Worm (Caenorhabditis elegans): ENCODE measurements around the gene oac-46.
A peak's percentile ranks its signal among the peaks of the same experiment; 100 is the strongest.

oac-46 gene

ce11 chrII:8820126-8820972 lies 31.5 kb downstream of the oac-46 start (continued):
- no peak for TF ChIP-seq hmg-1.1 (GFP tag; IDR thresholded peaks at IDR 0.05)
- peak; percentile 91 for TF ChIP-seq T26A8.4 (GFP tag; IDR thresholded peaks at IDR 0.05)
- peak; percentile 92 for TF ChIP-seq ama-1 (optimal IDR thresholded peaks at IDR 0.05)
- no peak for TF ChIP-seq sdz-12 (GFP tag; optimal IDR thresholded peaks at IDR 0.05)
- no peak for TF ChIP-seq ceh-20 (GFP tag; IDR thresholded peaks at IDR 0.05)
- TF ChIP-seq dpl-1 (GFP tag; optimal IDR thresholded peaks at IDR 0.05), result no peak
- TF ChIP-seq nhr-48 (tag; optimal IDR thresholded peaks at IDR 0.05), result peak; percentile 55
- TF ChIP-seq nhr-102 (tag; optimal IDR thresholded peaks at IDR 0.05), result peak; percentile 46
- TF ChIP-seq lin-29 (GFP tag; IDR thresholded peaks at IDR 0.05), result no peak
- TF ChIP-seq fos-1 (tag; optimal IDR thresholded peaks at IDR 0.05), result no peak
- peak; percentile 19 for TF ChIP-seq duxl-1 (tag; optimal IDR thresholded peaks at IDR 0.05; ENCODE audit: poor library complexity)
- TF ChIP-seq dmd-8 (GFP tag; IDR thresholded peaks at IDR 0.05), result 0 out of 2 replicates have a peak, but pooled peaks have one; percentile 41
- no peak for TF ChIP-seq spr-3 (GFP tag; optimal IDR thresholded peaks at IDR 0.05)
- TF ChIP-seq zfp-3 (GFP tag; conservative IDR thresholded peaks at IDR 0.05), result peak; percentile 9
- no peak for TF ChIP-seq mxl-2 (GFP tag; conservative IDR thresholded peaks at IDR 0.05)
- TF ChIP-seq aha-1 (tag), result peak; percentile 98
- TF ChIP-seq nhr-28 (tag; optimal IDR thresholded peaks at IDR 0.05), result peak; percentile 31
- TF ChIP-seq mes-2 (tag; optimal IDR thresholded peaks at IDR 0.05; ENCODE audit: poor library complexity, severe bottlenecking), result peak; percentile 41
- TF ChIP-seq tra-1 (GFP tag; IDR thresholded peaks at IDR 0.05), result no peak

ce11 chrII:8818978-8819896 lies 32.7 kb downstream of the oac-46 start, which contains the start of gene F46C5.10:
TSS of gene F46C5.10 (minus strand) at chrII:8819028.
- TF ChIP-seq zag-1 (tag; optimal IDR thresholded peaks at IDR 0.05) (no peak), tag-97 (GFP tag; IDR thresholded peaks at IDR 0.05) (no peak), ZK337.2 (GFP tag; IDR thresholded peaks at IDR 0.05) (no peak), snpc-4 (tag; optimal IDR thresholded peaks at IDR 0.05) (no peak), mes-2 (tag; optimal IDR thresholded peaks at IDR 0.05; ENCODE audit: poor library complexity, severe bottlenecking) (no peak), nhr-25 (tag; optimal IDR thresholded peaks at IDR 0.05; ENCODE audit: borderline replicate concordance, insufficient read depth) (no peak), attf-4 (tag; optimal IDR thresholded peaks at IDR 0.05) (no peak), set-16 (GFP tag; IDR thresholded peaks at IDR 0.05) (no peak), lin-39 (tag; optimal IDR thresholded peaks at IDR 0.05) (no peak), lim-7 (GFP tag; IDR thresholded peaks at IDR 0.05) (no peak), unc-130 (GFP tag; optimal IDR thresholded peaks at IDR 0.05) (no peak), ztf-11 (tag; optimal IDR thresholded peaks at IDR 0.05) (no peak), daf-16 (GFP tag; optimal IDR thresholded peaks at IDR 0.05) (no peak), daf-16 (tag; optimal IDR thresholded peaks at IDR 0.05) (no peak), pha-4 (GFP tag; IDR thresholded peaks at IDR 0.05) (no peak), pha-4 (tag; optimal IDR thresholded peaks at IDR 0.05) (no peak), F49E8.2 (tag; optimal IDR thresholded peaks at IDR 0.05; ENCODE audit: borderline replicate concordance) (no peak), nhr-48 (tag; optimal IDR thresholded peaks at IDR 0.05) (peak; percentile 55), mdl-1 (tag; optimal IDR thresholded peaks at IDR 0.05) (no peak), arid-1 (GFP tag; conservative IDR thresholded peaks at IDR 0.05) (no peak), nhr-237 (tag; optimal IDR thresholded peaks at IDR 0.05) (no peak), dmd-6 (GFP tag; IDR thresholded peaks at IDR 0.05) (no peak), madf-5 (GFP tag; IDR thresholded peaks at IDR 0.05) (no peak), ceh-82 (tag; optimal IDR thresholded peaks at IDR 0.05) (no peak), T26A8.4 (GFP tag; IDR thresholded peaks at IDR 0.05) (no peak), lir-3 (tag; optimal IDR thresholded peaks at IDR 0.05) (no peak), unc-62 (GFP tag; optimal IDR thresholded peaks at IDR 0.05 in 1 of 2) (peak in 1 of 2 experiments; percentile 89), unc-62 (tag; optimal IDR thresholded peaks at IDR 0.05) (no peak), hlh-11 (tag; optimal IDR thresholded peaks at IDR 0.05) (no peak), ceh-32 (tag; optimal IDR thresholded peaks at IDR 0.05; ENCODE audit: poor library complexity) (no peak), zip-11 (GFP tag; IDR thresholded peaks at IDR 0.05) (no peak), spr-3 (GFP tag; optimal IDR thresholded peaks at IDR 0.05) (no peak)

All from whole organism, L4 larva.